Worm (Caenorhabditis elegans) whole organism, L3 larva: ENCODE measurements around the gene osta-3.
A peak's percentile ranks its signal among the peaks of the same experiment; 100 is the strongest.

ENCODE experiments used
- R02D3.7 ChIP-seq: fragments of 150-350 bp; optimal IDR thresholded peaks from 2 replicates; lab custom pipeline; 2014; ENCODE audit warnings: missing biosample characterization, missing genetic modification characterization
- ceh-9 ChIP-seq: sonication (generic microtip); optimal IDR thresholded peaks from 2 replicates; lab custom pipeline; 2018; ENCODE audit warnings: missing biosample characterization, missing genetic modification characterization
- fkh-2 ChIP-seq: fragments of 150-350 bp; optimal IDR thresholded peaks from 2 replicates; lab custom pipeline; 2014; ENCODE audit warnings: missing biosample characterization, missing genetic modification reagents, missing genetic modification characterization
- jun-1 ChIP-seq: fragments of 150-350 bp; optimal IDR thresholded peaks from 2 replicates; lab custom pipeline; 2014; ENCODE audit warnings: missing biosample characterization, missing genetic modification reagents, missing genetic modification characterization
- lin-15B ChIP-seq: fragments of 150-350 bp; optimal IDR thresholded peaks from 2 replicates; lab custom pipeline; 2014; ENCODE audit warnings: missing biosample characterization, missing genetic modification characterization
- mdl-1 ChIP-seq: fragments of 150-350 bp; optimal IDR thresholded peaks from 2 replicates; lab custom pipeline; 2014; ENCODE audit warnings: missing biosample characterization, missing genetic modification characterization
- nhr-76 ChIP-seq: fragments of 150-350 bp; sonication (generic microtip); optimal IDR thresholded peaks from 5 replicates; lab custom pipeline; 2014; ENCODE audit warnings: missing biosample characterization, missing genetic modification characterization
- pqm-1 ChIP-seq: fragments of 150-350 bp; optimal IDR thresholded peaks from 2 replicates; lab custom pipeline; 2017; ENCODE audit warnings: missing biosample characterization, missing genetic modification characterization, inconsistent platforms
- skn-1 ChIP-seq: fragments of 150-350 bp; optimal IDR thresholded peaks from 2 replicates; lab custom pipeline; 2014; ENCODE audit warnings: missing biosample characterization, missing genetic modification characterization
- unc-62 ChIP-seq: fragments of 150-350 bp; sonication (generic microtip); optimal IDR thresholded peaks from 4 replicates; lab custom pipeline; 2014; ENCODE audit warnings: missing biosample characterization, missing genetic modification reagents, missing genetic modification characterization
- zag-1 ChIP-seq: fragments of 150-350 bp; optimal IDR thresholded peaks from 2 replicates; lab custom pipeline; 2014; ENCODE audit warnings: missing biosample characterization, missing genetic modification characterization
- ztf-11 ChIP-seq: fragments of 150-350 bp; optimal IDR thresholded peaks from 2 replicates; lab custom pipeline; 2014; ENCODE audit warnings: missing biosample characterization, missing genetic modification characterization

DNA sequence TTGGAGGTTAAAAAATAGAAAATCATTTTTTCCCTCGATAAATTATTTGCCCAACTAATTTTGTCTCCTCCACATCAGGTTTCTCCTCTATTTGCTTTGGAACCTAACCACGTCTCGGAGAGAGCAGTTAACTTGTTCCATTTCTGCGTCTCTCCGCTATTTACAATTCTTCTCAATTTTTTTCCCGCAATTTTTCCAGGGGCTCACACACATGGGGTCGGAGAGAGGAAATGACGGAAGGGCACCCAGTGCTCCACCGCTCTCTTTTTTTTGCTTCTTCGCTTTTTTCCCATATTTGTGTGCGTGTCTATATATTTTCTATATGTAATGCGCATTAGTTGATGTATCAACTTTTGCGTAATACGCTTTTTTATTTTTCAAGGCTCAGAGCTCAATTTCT is 1.7 kb upstream of the osta-3 start:
- TF ChIP-seq lin-15B, result peak; percentile 11
- no peak for TF ChIP-seq mdl-1 (tag; lab: Kevin White, UChicago)
- no peak for TF ChIP-seq skn-1 (tag; lab: Kevin White, UChicago)
- TF ChIP-seq jun-1, result no peak
- no peak for TF ChIP-seq zag-1 (tag; lab: Kevin White, UChicago)
- no peak for TF ChIP-seq unc-62 (GFP tag; lab: Kevin White, UChicago)
- TF ChIP-seq pqm-1 (tag; lab: Kevin White, UChicago), result no peak
- TF ChIP-seq fkh-2 (tag; lab: Kevin White, UChicago), result no peak
- no peak for TF ChIP-seq ztf-11 (tag; lab: Kevin White, UChicago)
- TF ChIP-seq nhr-76 (tag; lab: Kevin White, UChicago), result no peak
- no peak for TF ChIP-seq ceh-9 (tag; lab: Kevin White, UChicago)
- TF ChIP-seq R02D3.7 (tag; lab: Kevin White, UChicago), result no peak
